Worm (Caenorhabditis elegans): ENCODE data around the gene rgef-1.
A peak's percentile ranks its signal among the peaks of the same experiment; 100 is the strongest.

The rgef-1 gene

DNA sequence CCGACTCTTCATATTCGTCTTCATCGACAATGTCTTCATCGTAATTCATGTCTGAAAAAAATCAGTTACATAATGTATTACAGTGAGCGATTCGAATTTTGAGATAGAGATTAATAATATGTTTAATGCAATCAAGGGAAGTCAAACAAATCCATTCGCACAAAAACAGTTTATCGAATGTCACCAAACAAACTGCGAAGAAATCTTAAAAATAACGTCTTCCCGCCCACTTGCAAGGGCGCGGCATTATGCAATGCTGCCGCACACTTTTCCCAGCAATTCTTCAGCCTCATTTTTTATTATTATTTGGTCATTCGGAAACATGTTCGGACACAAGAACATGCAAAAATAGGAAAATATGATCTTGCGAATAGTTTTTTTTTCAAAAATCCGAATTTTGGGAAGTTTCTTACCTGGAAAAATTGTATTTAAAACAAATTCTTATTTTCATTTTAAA is 17.3 kb downstream of the rgef-1 start, which contains the start of gene mdf-1 (continued):
- TF ChIP-seq mab-9 (GFP tag; IDR thresholded peaks at IDR 0.05): no peak
- TF ChIP-seq lin-13 (GFP tag; optimal IDR thresholded peaks at IDR 0.05): peak; percentile 62
- TF ChIP-seq fkh-10 (GFP tag; optimal IDR thresholded peaks at IDR 0.05): no peak
- no peak for TF ChIP-seq isw-1 (GFP tag; IDR thresholded peaks at IDR 0.05)
- no peak for TF ChIP-seq efl-3 (GFP tag; optimal IDR thresholded peaks at IDR 0.05)
- no peak for TF ChIP-seq hpl-2 (GFP tag; optimal IDR thresholded peaks at IDR 0.05)
- TF ChIP-seq vab-15 (tag; optimal IDR thresholded peaks at IDR 0.05): no peak
- TF ChIP-seq efl-1 (optimal IDR thresholded peaks at IDR 0.05): peak; percentile 75 to 92
- peak; percentile 91 to 99 for TF ChIP-seq efl-1 (GFP tag; optimal IDR thresholded peaks at IDR 0.05 in 1 of 2)
- peak; percentile 67 for TF ChIP-seq skn-1 (tag; optimal IDR thresholded peaks at IDR 0.05)
- TF ChIP-seq ces-1 (GFP tag; optimal IDR thresholded peaks at IDR 0.05): no peak
- peak; percentile 62 for TF ChIP-seq blmp-1 (tag; optimal IDR thresholded peaks at IDR 0.05)
- TF ChIP-seq hlh-17 (GFP tag; optimal IDR thresholded peaks at IDR 0.05; ENCODE audit: borderline replicate concordance): no peak
- peak; percentile 90 to 96 for TF ChIP-seq lin-35 (GFP tag; optimal IDR thresholded peaks at IDR 0.05)
- TF ChIP-seq elt-2 (tag; optimal IDR thresholded peaks at IDR 0.05): no peak
- TF ChIP-seq unc-130 (tag; optimal IDR thresholded peaks at IDR 0.05): peak; percentile 58
- peak; percentile 65 for TF ChIP-seq lin-15B (tag; optimal IDR thresholded peaks at IDR 0.05)
- TF ChIP-seq tlp-1 (tag; optimal IDR thresholded peaks at IDR 0.05): no peak
- peak; percentile 32 for TF ChIP-seq unc-86 (tag; optimal IDR thresholded peaks at IDR 0.05)
- peak; percentile 85 for TF ChIP-seq C16A3.4 (tag; optimal IDR thresholded peaks at IDR 0.05)
- peak; percentile 61 for TF ChIP-seq rnt-1 (tag; optimal IDR thresholded peaks at IDR 0.05)
- no peak for TF ChIP-seq pqm-1 (tag; optimal IDR thresholded peaks at IDR 0.05)
- peak; percentile 26; the same call in 1 of the 2 replicates for TF ChIP-seq ceh-88 (GFP tag; IDR thresholded peaks at IDR 0.05)
- TF ChIP-seq lin-39 (tag; optimal IDR thresholded peaks at IDR 0.05): no peak
- TF ChIP-seq tbx-2 (tag; optimal IDR thresholded peaks at IDR 0.05): peak; percentile 60
- peak; percentile 49 for TF ChIP-seq nhr-19 (GFP tag; conservative IDR thresholded peaks at IDR 0.05)
- no peak for TF ChIP-seq fkh-4 (tag; optimal IDR thresholded peaks at IDR 0.05; ENCODE audit: borderline replicate concordance)
- peak; percentile 77 for TF ChIP-seq lin-14 (GFP tag; optimal IDR thresholded peaks at IDR 0.05)
- peak; percentile 75 for TF ChIP-seq nhr-47 (tag; optimal IDR thresholded peaks at IDR 0.05)
- peak in 1 of 2 experiments; percentile 45 for TF ChIP-seq mdl-1 (tag; optimal IDR thresholded peaks at IDR 0.05)
- no peak for TF ChIP-seq pax-3 (tag; optimal IDR thresholded peaks at IDR 0.05)
- TF ChIP-seq aly-2 (tag; optimal IDR thresholded peaks at IDR 0.05): no peak
- TF ChIP-seq unc-62 (GFP tag; optimal IDR thresholded peaks at IDR 0.05): no peak
- TF ChIP-seq mep-1 (tag; optimal IDR thresholded peaks at IDR 0.05): peak; percentile 26
- TF ChIP-seq egl-27 (tag; optimal IDR thresholded peaks at IDR 0.05): no peak
- peak; percentile 57 for TF ChIP-seq fkh-8 (tag; optimal IDR thresholded peaks at IDR 0.05)
- no peak for TF ChIP-seq ets-5 (GFP tag; IDR thresholded peaks at IDR 0.05)
- no peak for TF ChIP-seq sptf-1 (tag; optimal IDR thresholded peaks at IDR 0.05)
- TF ChIP-seq fos-1 (tag; optimal IDR thresholded peaks at IDR 0.05): no peak
- no peak for TF ChIP-seq nhr-28 (tag; optimal IDR thresholded peaks at IDR 0.05)
- no peak for TF ChIP-seq sup-37 (GFP tag; optimal IDR thresholded peaks at IDR 0.05)
- peak; percentile 85 to 93 (median 89) for TF ChIP-seq dpl-1 (GFP tag; optimal IDR thresholded peaks at IDR 0.05)
- peak; percentile 60 for TF ChIP-seq xbp-1 (tag; optimal IDR thresholded peaks at IDR 0.05)
- TF ChIP-seq F16B12.6 (tag; optimal IDR thresholded peaks at IDR 0.05): peak; percentile 10
- no peak for TF ChIP-seq grh-1 (GFP tag; IDR thresholded peaks at IDR 0.05)
- TF ChIP-seq irx-1 (tag; optimal IDR thresholded peaks at IDR 0.05): peak; percentile 40
- TF ChIP-seq ceh-90 (tag; optimal IDR thresholded peaks at IDR 0.05): no peak
- TF ChIP-seq zag-1 (tag; optimal IDR thresholded peaks at IDR 0.05): no peak
- TF ChIP-seq nhr-237 (tag; optimal IDR thresholded peaks at IDR 0.05): no peak
- peak; percentile 68 for TF ChIP-seq nhr-90 (tag; optimal IDR thresholded peaks at IDR 0.05; ENCODE audit: poor library complexity)
- TF ChIP-seq C34B4.2 (tag; optimal IDR thresholded peaks at IDR 0.05): no peak
- TF ChIP-seq sox-4 (tag; optimal IDR thresholded peaks at IDR 0.05): no peak
- no peak for TF ChIP-seq alr-1 (tag; optimal IDR thresholded peaks at IDR 0.05; ENCODE audit: borderline replicate concordance)
- no peak for TF ChIP-seq jun-1 (tag; optimal IDR thresholded peaks at IDR 0.05)
